Fruit fly (Drosophila melanogaster) whole organism, wandering third instar larva: ENCODE data around the gene CG10561.

Experiments used
- Abd-B ChIP-seq: fragments of >200 bp; optimal IDR thresholded peaks from 2 replicates; lab custom pipeline; 2017; ENCODE audit warnings: missing biosample characterization, missing genetic modification characterization
- Dfd ChIP-seq: fragments of >200 bp; optimal IDR thresholded peaks from 2 replicates; lab custom pipeline; 2017; ENCODE audit warnings: missing biosample characterization, missing genetic modification characterization
- Dif ChIP-seq: fragments of 200-275, 200-300 bp; sonication (Bioruptor generic); optimal IDR thresholded peaks from 2 replicates; lab custom pipeline; 2018; ENCODE audit warnings: missing biosample characterization, missing genetic modification characterization; ENCODE audit not compliant: partially characterized antibody
- GATAd ChIP-seq: sonication (Bioruptor generic); optimal IDR thresholded peaks from 2 replicates; lab custom pipeline; 2016; ENCODE audit warnings: missing biosample characterization, missing genetic modification characterization
- HLH106 ChIP-seq: fragments of 200-800 bp; optimal IDR thresholded peaks from 3 replicates; lab custom pipeline; 2019; ENCODE audit warnings: missing biosample characterization, mild to moderate bottlenecking, missing genetic modification characterization, moderate library complexity
- Hnf4 ChIP-seq: fragments of 200-800 bp; sonication (Bioruptor generic); optimal IDR thresholded peaks from 2 replicates; lab custom pipeline; 2016; ENCODE audit warnings: missing biosample characterization, mild to moderate bottlenecking, missing genetic modification characterization
- Jra ChIP-seq: sonication (Bioruptor generic); optimal IDR thresholded peaks from 2 replicates; lab custom pipeline; 2016; ENCODE audit warnings: missing biosample characterization, missing genetic modification characterization
- Mio ChIP-seq: sonication (Bioruptor generic); optimal IDR thresholded peaks from 2 replicates; lab custom pipeline; 2016; ENCODE audit warnings: missing biosample characterization, missing genetic modification characterization
- Myc ChIP-seq: fragments of >200 bp; optimal IDR thresholded peaks from 2 replicates; lab custom pipeline; 2017
- N ChIP-seq: fragments of >200 bp; optimal IDR thresholded peaks from 2 replicates; lab custom pipeline; 2018; ENCODE audit warnings: missing biosample characterization, missing external identifiers, missing genetic modification characterization
- OdsH ChIP-seq: fragments of 200-800 bp; sonication (Bioruptor generic); optimal IDR thresholded peaks from 2 replicates; lab custom pipeline; 2016; ENCODE audit warnings: missing biosample characterization, mild to moderate bottlenecking, missing genetic modification characterization
- Rel ChIP-seq, 2 experiments: fragments of 200-800 bp; sonication (Bioruptor generic) in 1 of 2; optimal IDR thresholded peaks; 2 replicates in 1 of 2; 3 replicates in 1 of 2; lab custom pipeline; 2016 to 2019; ENCODE audit warnings: mild to moderate bottlenecking in 2 of 2, missing biosample characterization in 2 of 2, missing genetic modification characterization in 2 of 2, moderate library complexity in 1 of 2
- Sp1 ChIP-seq: fragments of 200-800 bp; sonication (Bioruptor generic); optimal IDR thresholded peaks from 3 replicates; lab custom pipeline; 2019; ENCODE audit warnings: missing biosample characterization, mild to moderate bottlenecking, missing genetic modification characterization, moderate library complexity
- br ChIP-seq: fragments of 200-800 bp; sonication (Bioruptor generic); optimal IDR thresholded peaks from 2 replicates; lab custom pipeline; 2016; ENCODE audit warnings: missing biosample characterization, missing genetic modification characterization
- brk ChIP-seq: fragments of 200-800 bp; sonication (Bioruptor generic); optimal IDR thresholded peaks from 2 replicates; lab custom pipeline; 2016; ENCODE audit warnings: missing biosample characterization, mild to moderate bottlenecking, missing genetic modification characterization
- dl ChIP-seq, 2 experiments: fragments of 175-275, 200-275 bp in 1 of 2; fragments of 200-275 bp in 1 of 2; sonication (Bioruptor generic); optimal IDR thresholded peaks; lab custom pipeline; 2018; ENCODE audit warnings: mild to moderate bottlenecking in 2 of 2, missing biosample characterization in 2 of 2, missing genetic modification characterization in 2 of 2, moderate library complexity in 2 of 2; ENCODE audit not compliant: partially characterized antibody in 2 of 2, insufficient read depth in 1 of 2
- dmrt93B ChIP-seq: fragments of 200-800 bp; sonication (Bioruptor generic); optimal IDR thresholded peaks from 2 replicates; lab custom pipeline; 2018; ENCODE audit warnings: missing biosample characterization, mild to moderate bottlenecking, missing genetic modification characterization
- dsf ChIP-seq: sonication (Bioruptor generic); optimal IDR thresholded peaks from 2 replicates; lab custom pipeline; 2016; ENCODE audit warnings: missing biosample characterization, missing genetic modification characterization, borderline replicate concordance
- ey ChIP-seq: fragments of 200-800 bp; sonication (Bioruptor generic); optimal IDR thresholded peaks from 2 replicates; lab custom pipeline; 2016; ENCODE audit warnings: missing biosample characterization, missing genetic modification characterization
- foxo ChIP-seq, 2 experiments: fragments of 200-800 bp; sonication (Bioruptor generic); optimal IDR thresholded peaks; 2 replicates in 1 of 2; 3 replicates in 1 of 2; lab custom pipeline; 2016 to 2017; ENCODE audit warnings: missing biosample characterization in 2 of 2, missing genetic modification characterization in 2 of 2
- fru ChIP-seq: fragments of 200-800 bp; sonication (Bioruptor generic); optimal IDR thresholded peaks from 3 replicates; lab custom pipeline; 2016; ENCODE audit warnings: missing biosample characterization, mild to moderate bottlenecking, missing genetic modification characterization
- h ChIP-seq: fragments of 200-800 bp; sonication (Bioruptor generic); optimal IDR thresholded peaks from 3 replicates; lab custom pipeline; 2016; ENCODE audit warnings: missing biosample characterization, mild to moderate bottlenecking, missing genetic modification characterization
- jim ChIP-seq: fragments of 175-275, 200-325 bp; sonication (Bioruptor generic); optimal IDR thresholded peaks from 2 replicates; lab custom pipeline; 2016; ENCODE audit warnings: missing biosample characterization, mild to moderate bottlenecking, missing genetic modification characterization
- lola ChIP-seq: fragments of >200 bp; optimal IDR thresholded peaks from 2 replicates; lab custom pipeline; 2017; ENCODE audit warnings: missing biosample characterization, missing genetic modification characterization
- pan ChIP-seq: fragments of >200 bp; optimal IDR thresholded peaks from 2 replicates; lab custom pipeline; 2017
- psq ChIP-seq: fragments of 200-800 bp; sonication (Bioruptor generic); optimal IDR thresholded peaks from 3 replicates; lab custom pipeline; 2017; ENCODE audit warnings: missing biosample characterization, mild to moderate bottlenecking, missing genetic modification characterization, moderate library complexity
- rgr ChIP-seq: fragments of 200-800 bp; sonication (Bioruptor generic); optimal IDR thresholded peaks from 3 replicates; lab custom pipeline; 2016; ENCODE audit warnings: missing biosample characterization, mild to moderate bottlenecking, missing genetic modification characterization
- sage ChIP-seq: fragments of 200-800 bp; sonication (Bioruptor generic); optimal IDR thresholded peaks from 2 replicates; lab custom pipeline; 2016; ENCODE audit warnings: missing biosample characterization, mild to moderate bottlenecking, missing genetic modification characterization
- tai ChIP-seq: sonication (Bioruptor generic); optimal IDR thresholded peaks from 2 replicates; lab custom pipeline; 2016; ENCODE audit warnings: missing biosample characterization, missing genetic modification characterization
- usp ChIP-seq: fragments of >200 bp; optimal IDR thresholded peaks from 2 replicates; lab custom pipeline; 2017; ENCODE audit warnings: missing biosample characterization, missing genetic modification characterization
- woc ChIP-seq: sonication (Bioruptor generic); optimal IDR thresholded peaks from 2 replicates; lab custom pipeline; 2016; ENCODE audit warnings: missing biosample characterization, mild to moderate bottlenecking, missing genetic modification characterization

The CG10561 gene

DNA sequence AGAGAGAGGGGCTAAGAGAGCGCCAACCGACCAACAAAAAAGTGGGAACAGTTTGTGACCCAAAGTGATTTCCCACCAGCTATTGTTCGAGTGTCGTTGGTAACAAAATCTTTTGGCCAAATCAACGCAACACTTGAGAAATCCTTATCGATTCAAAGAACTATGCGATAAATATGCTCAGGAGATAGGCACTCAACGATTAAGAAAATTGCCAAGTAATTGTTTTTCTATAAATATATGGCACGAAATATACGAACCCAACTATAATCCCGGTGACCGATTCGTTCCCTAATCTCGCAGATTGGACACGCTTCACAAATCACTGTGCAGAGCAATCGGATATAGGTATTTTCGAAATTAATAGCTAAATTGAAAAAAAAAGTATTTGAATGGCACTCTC, 3.1 kb upstream of the CG10561 start:
- TF ChIP-seq Myc (lab: Kevin White, UChicago) (peak; percentile 36), Jra (no peak), brk (GFP tag; lab: Kevin White, UChicago) (no peak)

- TF ChIP-seq Mio (GFP tag; lab: Kevin White, UChicago): no peak
- TF ChIP-seq foxo (GFP tag; optimal IDR thresholded peaks at IDR 0.05; lab: Kevin White, UChicago): no peak
- TF ChIP-seq tai (GFP tag; lab: Kevin White, UChicago): no peak
- TF ChIP-seq Rel (GFP tag; optimal IDR thresholded peaks at IDR 0.05; lab: Kevin White, UChicago): no peak
- no peak for TF ChIP-seq Rel (tag; optimal IDR thresholded peaks at IDR 0.05; lab: Kevin White, UChicago)
- no peak for TF ChIP-seq Dif (GFP tag; lab: Kevin White, UChicago)
- no peak for TF ChIP-seq pan (lab: Kevin White, UChicago)
- no peak for TF ChIP-seq usp (GFP tag; lab: Kevin White, UChicago)
- no peak for TF ChIP-seq sage
- no peak for TF ChIP-seq h (GFP tag; lab: Kevin White, UChicago)
- TF ChIP-seq ey (GFP tag; lab: Kevin White, UChicago): no peak
- TF ChIP-seq lola (GFP tag; lab: Kevin White, UChicago): no peak
- no peak for TF ChIP-seq dsf (GFP tag; lab: Kevin White, UChicago)
- no peak for TF ChIP-seq dmrt93B (GFP tag; lab: Kevin White, UChicago)
- TF ChIP-seq OdsH (GFP tag; lab: Kevin White, UChicago): no peak
- no peak for TF ChIP-seq brk (GFP tag; lab: Kevin White, UChicago)
- TF ChIP-seq Sp1: no peak
- no peak for TF ChIP-seq GATAd (GFP tag; lab: Kevin White, UChicago)
- TF ChIP-seq N (GFP tag; lab: Kevin White, UChicago): no peak
- no peak for TF ChIP-seq fru (GFP tag; lab: Kevin White, UChicago)
Observed at dm6 chr2L:19111729-19112128, 2.5 kb upstream of the CG10561 start.

- no peak for TF ChIP-seq dl (GFP tag; optimal IDR thresholded peaks at IDR 0.05; lab: Kevin White, UChicago; ENCODE audit: insufficient read depth in 1 of 2, partially characterized antibody in 2 of 2)
- TF ChIP-seq Jra: no peak
- no peak for TF ChIP-seq Abd-B (GFP tag; lab: Kevin White, UChicago)
- no peak for TF ChIP-seq rgr
- no peak for TF ChIP-seq Dif (GFP tag; lab: Kevin White, UChicago)
- no peak for TF ChIP-seq OdsH (GFP tag; lab: Kevin White, UChicago)
- TF ChIP-seq sage: no peak
Observed at dm6 chr2L:19112200-19112599, 2.0 kb upstream of the CG10561 start.

DNA sequence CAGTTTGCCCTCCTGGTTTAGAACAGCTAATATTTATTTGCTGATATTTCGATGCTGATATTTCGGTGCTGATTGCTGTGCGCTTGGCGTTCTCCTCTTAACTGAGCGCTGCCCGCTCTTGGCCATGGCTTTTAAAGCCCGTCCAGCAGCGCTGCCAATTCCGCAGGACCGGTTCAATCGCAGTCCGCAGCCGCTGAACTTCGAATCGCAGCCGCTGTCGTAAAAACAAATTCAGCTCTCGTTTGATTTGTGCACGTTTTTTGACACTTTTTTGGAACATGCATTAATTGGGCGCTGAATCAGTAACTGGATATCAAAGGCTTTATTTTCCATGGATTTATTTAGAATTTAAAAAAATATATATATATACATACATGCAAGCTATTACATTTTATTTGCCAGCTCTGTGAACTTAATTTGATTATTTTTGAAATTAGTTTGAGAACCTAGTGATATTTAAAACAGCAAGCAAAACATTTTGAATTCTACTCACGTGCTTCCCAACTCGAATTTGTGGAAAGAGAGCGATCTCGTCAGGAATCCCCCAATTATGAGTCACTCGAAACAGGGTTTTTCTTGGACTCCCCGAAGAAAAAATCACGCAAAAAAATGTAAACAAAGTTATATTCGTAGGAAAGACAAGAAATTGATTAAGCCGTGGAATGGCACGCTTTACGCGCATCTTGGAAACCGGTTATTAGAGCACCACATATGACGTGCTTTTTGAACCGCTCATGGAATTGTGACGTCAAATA, 6.2 kb downstream of the CG10561 start, which contains the start of gene Ddc:
TSS of gene Ddc (minus strand) at position 111 of the 755 bp plus-strand sequence.
- TF ChIP-seq psq (GFP tag; lab: Kevin White, UChicago): no peak
- TF ChIP-seq Dfd (GFP tag; lab: Kevin White, UChicago): no peak
- no peak for TF ChIP-seq Jra
- TF ChIP-seq Hnf4 (GFP tag; lab: Kevin White, UChicago): no peak
- no peak for TF ChIP-seq jim (GFP tag; lab: Kevin White, UChicago)
- TF ChIP-seq Rel (GFP tag; optimal IDR thresholded peaks at IDR 0.05; lab: Kevin White, UChicago): no peak
- peak; percentile 92 for TF ChIP-seq Rel (tag; optimal IDR thresholded peaks at IDR 0.05; lab: Kevin White, UChicago)
- no peak for TF ChIP-seq ey (GFP tag; lab: Kevin White, UChicago)
- TF ChIP-seq dl (GFP tag; optimal IDR thresholded peaks at IDR 0.05; lab: Kevin White, UChicago; ENCODE audit: insufficient read depth in 1 of 2, partially characterized antibody in 2 of 2): no peak
- no peak for TF ChIP-seq woc
- TF ChIP-seq HLH106 (tag; lab: Kevin White, UChicago): peak; percentile 22
- TF ChIP-seq Myc (lab: Kevin White, UChicago): no peak
- no peak for TF ChIP-seq dsf (GFP tag; lab: Kevin White, UChicago)
- no peak for TF ChIP-seq N (GFP tag; lab: Kevin White, UChicago)

- TF ChIP-seq fru (GFP tag; lab: Kevin White, UChicago) (peak; percentile 41), psq (GFP tag; lab: Kevin White, UChicago) (no peak), OdsH (GFP tag; lab: Kevin White, UChicago) (peak; percentile 5), Jra (no peak), br (GFP tag; lab: Kevin White, UChicago) (no peak), dmrt93B (GFP tag; lab: Kevin White, UChicago) (no peak), foxo (GFP tag; optimal IDR thresholded peaks at IDR 0.05; lab: Kevin White, UChicago) (peak in 1 of 2 experiments; percentile 26)
Observed at dm6 chr2L:19120984-19121383, 6.8 kb downstream of the CG10561 start.
